Fruit fly (Drosophila melanogaster) whole organism, embryonic: ENCODE results near the gene CG31468.

Source experiments
- Adf1 ChIP-seq: fragments of 200-800 bp; sonication (Bioruptor generic); IDR thresholded peaks from 2 replicates; pipeline ENCODE4 v1.3.6; 2022; ENCODE audit warnings: missing biosample characterization, missing genetic modification characterization
- Aef1 ChIP-seq: fragments of 200-800 bp; sonication (Bioruptor generic); IDR thresholded peaks from 3 replicates; pipeline ENCODE4 v1.3.6; 2022; ENCODE audit warnings: missing biosample characterization, missing genetic modification characterization
- CG11398 ChIP-seq: fragments of 200-800 bp; sonication (Bioruptor generic); optimal IDR thresholded peaks from 2 replicates; lab custom pipeline; 2016; ENCODE audit warnings: missing biosample characterization, missing genetic modification characterization
- CG11504 ChIP-seq: fragments of 200-800 bp; sonication (Bioruptor generic); optimal IDR thresholded peaks from 3 replicates; lab custom pipeline; 2019; ENCODE audit warnings: missing biosample characterization, mild to moderate bottlenecking, missing genetic modification characterization, moderate library complexity
- CG12744 ChIP-seq: fragments of 200-800 bp; sonication (Bioruptor generic); optimal IDR thresholded peaks from 2 replicates; lab custom pipeline; 2016; ENCODE audit warnings: missing biosample characterization, missing genetic modification characterization
- CG13624 ChIP-seq: fragments of 200-800 bp; sonication (Bioruptor generic); optimal IDR thresholded peaks from 2 replicates; lab custom pipeline; 2016; ENCODE audit warnings: missing biosample characterization, missing genetic modification characterization
- CG14050 ChIP-seq: fragments of 200-800 bp; sonication (Bioruptor generic); IDR thresholded peaks from 3 replicates; pipeline ENCODE4 v1.3.6; 2022; ENCODE audit warnings: missing biosample characterization, missing genetic modification characterization
- CG14860 ChIP-seq: fragments of 200-800 bp; sonication (Bioruptor generic); IDR thresholded peaks from 3 replicates; pipeline ENCODE4 v1.3.6; 2022; ENCODE audit warnings: missing biosample characterization, missing genetic modification characterization; ENCODE audit not compliant: partially characterized antibody
- CG15269 ChIP-seq: fragments of 200-800 bp; sonication (Bioruptor generic); optimal IDR thresholded peaks from 2 replicates; lab custom pipeline; 2018; ENCODE audit warnings: missing biosample characterization, mild to moderate bottlenecking, missing genetic modification characterization, moderate library complexity
- CG2199 ChIP-seq: fragments of 200-800 bp; sonication (Bioruptor generic); IDR thresholded peaks from 3 replicates; pipeline ENCODE4 v1.3.6; 2022; ENCODE audit warnings: missing biosample characterization, missing genetic modification characterization
- CG2889 ChIP-seq: fragments of 200-800 bp; sonication (Bioruptor generic); IDR thresholded peaks from 3 replicates; pipeline ENCODE4 v1.3.6; 2022; ENCODE audit warnings: missing biosample characterization, missing genetic modification characterization
- CG4730 ChIP-seq: fragments of 200-800 bp; sonication (Bioruptor generic); IDR thresholded peaks from 2 replicates; pipeline ENCODE4 v1.3.6; 2022; ENCODE audit warnings: missing biosample characterization, missing genetic modification characterization
- CG7839 ChIP-seq: fragments of 200-800 bp; sonication (Bioruptor generic); optimal IDR thresholded peaks from 3 replicates; lab custom pipeline; 2018; ENCODE audit warnings: missing biosample characterization, mild to moderate bottlenecking, missing genetic modification characterization, moderate library complexity
- CG7928 ChIP-seq: fragments of 200-800 bp; sonication (Bioruptor generic); optimal IDR thresholded peaks from 2 replicates; lab custom pipeline; 2017; ENCODE audit warnings: missing biosample characterization, mild to moderate bottlenecking, missing genetic modification characterization
- D19A ChIP-seq: fragments of 200-800 bp; optimal IDR thresholded peaks from 3 replicates; lab custom pipeline; 2019; ENCODE audit warnings: missing biosample characterization, mild to moderate bottlenecking, missing genetic modification characterization, moderate library complexity
- Dad ChIP-seq: fragments of 200-800 bp; sonication (Bioruptor generic); optimal IDR thresholded peaks from 3 replicates; lab custom pipeline; 2016; ENCODE audit warnings: missing biosample characterization, missing genetic modification characterization
- Deaf1 ChIP-seq: fragments of 200-800 bp; optimal IDR thresholded peaks from 3 replicates; lab custom pipeline; 2019; ENCODE audit warnings: missing biosample characterization, mild to moderate bottlenecking, missing genetic modification characterization, moderate library complexity
- E2f1 ChIP-seq: fragments of 200-800 bp; sonication (Bioruptor generic); IDR thresholded peaks from 2 replicates; pipeline ENCODE4 v1.3.6; 2022; ENCODE audit warnings: missing biosample characterization, missing genetic modification characterization
- Elba2 ChIP-seq: fragments of 200-800 bp; sonication (Bioruptor generic); optimal IDR thresholded peaks from 3 replicates; lab custom pipeline; 2016; ENCODE audit warnings: missing biosample characterization, missing genetic modification characterization
- GATAe ChIP-seq: fragments of 200-800 bp; sonication (Bioruptor generic); conservative IDR thresholded peaks from 2 replicates; pipeline ENCODE4 v1.3.6; 2022; ENCODE audit warnings: missing biosample characterization, missing genetic modification characterization
- Gsc ChIP-seq: fragments of 200-800 bp; sonication (Bioruptor generic); IDR thresholded peaks from 2 replicates; pipeline ENCODE4 v1.3.6; 2022; ENCODE audit warnings: missing biosample characterization, missing genetic modification characterization
- H15 ChIP-seq: fragments of 200-800 bp; sonication (Bioruptor generic); IDR thresholded peaks from 3 replicates; pipeline ENCODE4 v1.3.6; 2022; ENCODE audit warnings: missing biosample characterization, missing genetic modification characterization
- HLH4C ChIP-seq: fragments of 200-800 bp; sonication (Bioruptor generic); IDR thresholded peaks from 3 replicates; pipeline ENCODE4 v1.3.6; 2022; ENCODE audit warnings: missing biosample characterization, missing genetic modification characterization; ENCODE audit not compliant: partially characterized antibody
- HmgZ ChIP-seq: fragments of 200-800 bp; sonication (Bioruptor generic); optimal IDR thresholded peaks from 2 replicates; lab custom pipeline; 2018; ENCODE audit warnings: missing biosample characterization, mild to moderate bottlenecking, missing genetic modification characterization
- Hr78 ChIP-seq, 2 experiments: fragments of 200-800 bp in 1 of 2; fragments of >200 bp in 1 of 2; sonication (Bioruptor generic) in 1 of 2; optimal IDR thresholded peaks; 2 replicates each; lab custom pipeline; 2017 to 2019; ENCODE audit warnings: missing biosample characterization in 2 of 2, missing genetic modification characterization in 2 of 2, mild to moderate bottlenecking in 1 of 2, moderate library complexity in 1 of 2
- Ravus ChIP-seq: fragments of 200-800 bp; sonication (Bioruptor generic); IDR thresholded peaks from 2 replicates; pipeline ENCODE4 v1.3.6; 2022; ENCODE audit warnings: missing biosample characterization, missing genetic modification characterization
- Rx ChIP-seq: fragments of 200-800 bp; sonication (Bioruptor generic); IDR thresholded peaks from 2 replicates; pipeline ENCODE4 v1.3.6; 2022; ENCODE audit warnings: missing biosample characterization, missing genetic modification characterization
- Trl ChIP-seq, 3 experiments: fragments of >200 bp in 2 of 3; fragments of 200-800 bp in 1 of 3; sonication (Bioruptor generic) in 1 of 3; optimal IDR thresholded peaks; 2 replicates in 1 of 3; 3 replicates in 2 of 3; lab custom pipeline; 2016 to 2017; ENCODE audit warnings: missing biosample characterization in 1 of 3, missing genetic modification characterization in 1 of 3
- chinmo ChIP-seq: fragments of 200-800 bp; sonication (Bioruptor generic); IDR thresholded peaks from 4 replicates; pipeline ENCODE4 v1.3.6; 2022; ENCODE audit warnings: missing biosample characterization, missing genetic modification characterization; ENCODE audit not compliant: partially characterized antibody
- croc ChIP-seq: fragments of 200-800 bp; sonication (Bioruptor generic); conservative IDR thresholded peaks from 3 replicates; pipeline ENCODE4 v1.3.6; 2022; ENCODE audit warnings: missing biosample characterization, missing genetic modification characterization
- ems ChIP-seq: fragments of 200-800 bp; sonication (Bioruptor generic); optimal IDR thresholded peaks from 3 replicates; lab custom pipeline; 2016; ENCODE audit warnings: missing biosample characterization, missing genetic modification characterization
- gce ChIP-seq: fragments of 200-800 bp; sonication (Bioruptor generic); IDR thresholded peaks from 3 replicates; pipeline ENCODE4 v1.3.6; 2022; ENCODE audit warnings: missing biosample characterization, missing genetic modification characterization
- grau ChIP-seq: fragments of 200-800 bp; optimal IDR thresholded peaks from 3 replicates; lab custom pipeline; 2019; ENCODE audit warnings: missing biosample characterization, mild to moderate bottlenecking, missing genetic modification characterization, moderate library complexity
- grn ChIP-seq: fragments of 200-800 bp; sonication (Bioruptor generic); optimal IDR thresholded peaks from 3 replicates; lab custom pipeline; 2017; ENCODE audit warnings: missing biosample characterization, missing genetic modification characterization
- gsb-n ChIP-seq: fragments of 200-800 bp; sonication (Bioruptor generic); optimal IDR thresholded peaks from 3 replicates; lab custom pipeline; 2018; ENCODE audit warnings: missing biosample characterization, mild to moderate bottlenecking, missing genetic modification characterization
- inv ChIP-seq: fragments of 200-800 bp; sonication (Bioruptor generic); IDR thresholded peaks from 2 replicates; pipeline ENCODE4 v1.3.6; 2022; ENCODE audit warnings: missing biosample characterization, missing genetic modification characterization; ENCODE audit not compliant: partially characterized antibody
- maf-S ChIP-seq: fragments of 200-800 bp; sonication (Bioruptor generic); optimal IDR thresholded peaks from 2 replicates; lab custom pipeline; 2016; ENCODE audit warnings: missing biosample characterization, missing genetic modification characterization
- org-1 ChIP-seq: fragments of 200-800 bp; sonication (Bioruptor generic); optimal IDR thresholded peaks from 2 replicates; lab custom pipeline; 2017; ENCODE audit warnings: missing biosample characterization, missing genetic modification characterization
- pita ChIP-seq: fragments of 200-800 bp; sonication (Bioruptor generic); optimal IDR thresholded peaks from 2 replicates; lab custom pipeline; 2017; ENCODE audit warnings: missing biosample characterization, mild to moderate bottlenecking, missing genetic modification characterization
- ro ChIP-seq: fragments of 200-800 bp; sonication (Bioruptor generic); IDR thresholded peaks from 2 replicates; pipeline ENCODE4 v1.3.6; 2022; ENCODE audit warnings: missing biosample characterization, missing genetic modification characterization
- sc ChIP-seq, 3 experiments: fragments of >200 bp in 2 of 3; fragments of 200-800 bp in 1 of 3; sonication (Bioruptor generic) in 1 of 3; optimal IDR thresholded peaks; 2 replicates in 2 of 3; 3 replicates in 1 of 3; lab custom pipeline; 2017; ENCODE audit warnings: mild to moderate bottlenecking in 1 of 3, missing biosample characterization in 1 of 3, missing genetic modification characterization in 1 of 3, missing genetic modification reagents in 1 of 3
- scrt ChIP-seq: fragments of 200-800 bp; sonication (Bioruptor generic); optimal IDR thresholded peaks from 2 replicates; lab custom pipeline; 2018; ENCODE audit warnings: missing biosample characterization, mild to moderate bottlenecking, missing genetic modification characterization, moderate library complexity
- slbo ChIP-seq: fragments of 200-800 bp; sonication (Bioruptor generic); IDR thresholded peaks from 2 replicates; pipeline ENCODE4 v1.3.6; 2022; ENCODE audit warnings: missing biosample characterization, missing genetic modification characterization
- vvl ChIP-seq: fragments of 200-800 bp; sonication (Bioruptor generic); IDR thresholded peaks from 2 replicates; pipeline ENCODE4 v1.3.6; 2022; ENCODE audit warnings: missing biosample characterization, missing genetic modification characterization
- wor ChIP-seq: fragments of 200-800 bp; sonication (Bioruptor generic); IDR thresholded peaks from 2 replicates; pipeline ENCODE4 v1.3.6; 2022; ENCODE audit warnings: missing biosample characterization, missing genetic modification characterization
- z ChIP-seq: fragments of 200-800 bp; sonication (Bioruptor generic); IDR thresholded peaks from 3 replicates; pipeline ENCODE4 v1.3.6; 2022; ENCODE audit warnings: missing biosample characterization, missing genetic modification characterization
- zen2 ChIP-seq: fragments of 200-800 bp; sonication (Bioruptor generic); IDR thresholded peaks from 3 replicates; pipeline ENCODE4 v1.3.6; 2022; ENCODE audit warnings: missing biosample characterization, missing genetic modification characterization; ENCODE audit not compliant: partially characterized antibody
- zf30C ChIP-seq: fragments of 200-800 bp; sonication (Bioruptor generic); optimal IDR thresholded peaks from 3 replicates; lab custom pipeline; 2018; ENCODE audit warnings: missing biosample characterization, mild to moderate bottlenecking, missing genetic modification characterization

CG31468 gene

DNA sequence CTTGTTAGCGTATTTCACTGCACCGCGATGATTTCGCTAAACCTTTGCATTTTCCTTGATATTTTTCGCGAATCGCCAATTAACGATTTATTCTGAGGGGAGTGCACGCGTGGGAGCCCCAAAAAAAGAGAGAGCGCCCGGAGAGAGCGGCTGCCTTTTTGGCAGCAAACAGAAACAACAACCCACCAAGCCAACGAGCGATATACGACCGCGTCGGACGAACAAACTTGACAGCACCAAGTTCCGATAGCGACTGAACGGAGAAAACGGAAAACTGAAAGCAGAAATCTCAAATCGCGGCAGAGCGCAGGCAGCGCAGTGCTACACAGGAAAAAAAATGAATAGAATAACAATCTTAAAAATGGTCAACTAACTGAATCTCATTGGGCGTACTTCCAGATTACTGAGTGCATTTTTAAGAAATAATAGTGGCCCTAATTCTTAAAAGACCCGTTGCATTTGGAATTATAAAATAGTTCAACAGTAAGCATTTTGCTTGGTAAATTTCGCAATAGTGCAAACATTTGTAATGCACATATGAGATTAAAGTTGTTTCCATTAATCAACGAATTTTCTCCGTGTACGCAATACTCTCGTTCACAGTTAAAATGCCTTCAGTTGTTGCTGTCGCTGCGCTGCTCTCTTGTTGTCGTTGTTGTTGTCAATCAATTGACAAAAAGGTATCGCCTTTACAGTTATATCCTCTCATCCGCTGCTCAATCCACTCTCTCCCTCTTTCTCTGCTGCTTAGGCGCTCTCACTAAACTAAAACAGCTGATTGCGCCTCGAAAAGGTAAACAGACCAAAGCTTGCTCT lies 30.5 kb downstream of the CG31468 start, which contains the start of gene CG31145 (continued):
- peak; percentile 99 for TF ChIP-seq E2f1 (GFP tag; lab: Robert Waterston, UW)
- peak; percentile 100 for TF ChIP-seq CG7839
- TF ChIP-seq org-1: peak; percentile 100
- peak; percentile 87 to 96 for TF ChIP-seq Trl (optimal IDR thresholded peaks at IDR 0.05; lab: Kevin White, UChicago)
- peak; percentile 99 for TF ChIP-seq Trl (GFP tag; optimal IDR thresholded peaks at IDR 0.05; lab: Kevin White, UChicago)
- TF ChIP-seq z (GFP tag; lab: Robert Waterston, UW): peak; percentile 73; the same call in 2 of the 3 replicates
- TF ChIP-seq D19A: peak; percentile 98
- no peak for TF ChIP-seq HLH4C (GFP tag; lab: Robert Waterston, UW)
- peak; percentile 95 for TF ChIP-seq grn (GFP tag; lab: Kevin White, UChicago)
- TF ChIP-seq CG12744: peak; percentile 99
- peak; percentile 97 for TF ChIP-seq Adf1
- TF ChIP-seq scrt (GFP tag; lab: Kevin White, UChicago): peak; percentile 99
- peak; percentile 99 for TF ChIP-seq vvl
- TF ChIP-seq CG2889 (GFP tag; lab: Robert Waterston, UW): peak; percentile 98
- TF ChIP-seq Rx (GFP tag; lab: Robert Waterston, UW): peak; percentile 98
- TF ChIP-seq maf-S (GFP tag; lab: Kevin White, UChicago): peak; percentile 99
- TF ChIP-seq chinmo (GFP tag; lab: Robert Waterston, UW): peak; percentile 89; the same call in 2 of the 4 replicates
- no peak for TF ChIP-seq Gsc (GFP tag; lab: Robert Waterston, UW)
- peak; percentile 97 for TF ChIP-seq ro (GFP tag; lab: Robert Waterston, UW)
- TF ChIP-seq CG13624 (GFP tag; lab: Kevin White, UChicago): peak; percentile 100
- TF ChIP-seq pita (GFP tag; lab: Kevin White, UChicago): no peak
- peak; percentile 99 for TF ChIP-seq CG11504 (tag; lab: Kevin White, UChicago)
- peak; percentile 99 for TF ChIP-seq Aef1 (GFP tag; lab: Robert Waterston, UW)
- TF ChIP-seq CG2199 (GFP tag; lab: Robert Waterston, UW): peak; percentile 99
- peak; percentile 100 for TF ChIP-seq CG15269
- peak; percentile 98 for TF ChIP-seq gsb-n (tag; lab: Kevin White, UChicago)
- no peak for TF ChIP-seq sc (optimal IDR thresholded peaks at IDR 0.05; lab: Kevin White, UChicago)
- TF ChIP-seq sc (GFP tag; optimal IDR thresholded peaks at IDR 0.05; lab: Kevin White, UChicago): peak; percentile 99
- peak; percentile 99 for TF ChIP-seq GATAe (GFP tag; lab: Robert Waterston, UW)
- TF ChIP-seq Hr78 (GFP tag; optimal IDR thresholded peaks at IDR 0.05; lab: Kevin White, UChicago): peak in 1 of 2 experiments; percentile 98
- no peak for TF ChIP-seq zen2 (GFP tag; lab: Robert Waterston, UW)
- TF ChIP-seq slbo (GFP tag; lab: Robert Waterston, UW): peak; percentile 99
- peak; percentile 100 for TF ChIP-seq HmgZ
- TF ChIP-seq CG11398 (GFP tag; lab: Kevin White, UChicago): peak; percentile 99
- TF ChIP-seq wor (GFP tag; lab: Robert Waterston, UW): peak; percentile 99
- no peak for TF ChIP-seq inv (GFP tag; lab: Robert Waterston, UW)
- peak; percentile 98 for TF ChIP-seq Ravus (GFP tag; lab: Robert Waterston, UW)
- peak; percentile 87 for TF ChIP-seq Elba2 (GFP tag; lab: Kevin White, UChicago)
- TF ChIP-seq ems (GFP tag; lab: Kevin White, UChicago): peak; percentile 99
- peak; percentile 86 for TF ChIP-seq CG7928
- peak; percentile 98 for TF ChIP-seq H15 (GFP tag; lab: Robert Waterston, UW)
- TF ChIP-seq gce (GFP tag; lab: Robert Waterston, UW): peak; percentile 97
- peak; percentile 99 for TF ChIP-seq grau (tag; lab: Kevin White, UChicago)
- peak; percentile 99 for TF ChIP-seq CG14050 (GFP tag; lab: Robert Waterston, UW)
- TF ChIP-seq zf30C (GFP tag; lab: Kevin White, UChicago): peak; percentile 95
- TF ChIP-seq Deaf1: peak; percentile 92
- TF ChIP-seq croc (GFP tag; lab: Robert Waterston, UW): peak; percentile 99
- peak; percentile 98 for TF ChIP-seq CG4730
- TF ChIP-seq Dad (GFP tag; lab: Kevin White, UChicago): peak; percentile 99
- no peak for TF ChIP-seq CG14860 (GFP tag; lab: Robert Waterston, UW)
